Worm (Caenorhabditis elegans): Measurements from ENCODE around the gene Y53F4B.39.
A peak's percentile ranks its signal among the peaks of the same experiment; 100 is the strongest.

Y53F4B.39 gene

DNA sequence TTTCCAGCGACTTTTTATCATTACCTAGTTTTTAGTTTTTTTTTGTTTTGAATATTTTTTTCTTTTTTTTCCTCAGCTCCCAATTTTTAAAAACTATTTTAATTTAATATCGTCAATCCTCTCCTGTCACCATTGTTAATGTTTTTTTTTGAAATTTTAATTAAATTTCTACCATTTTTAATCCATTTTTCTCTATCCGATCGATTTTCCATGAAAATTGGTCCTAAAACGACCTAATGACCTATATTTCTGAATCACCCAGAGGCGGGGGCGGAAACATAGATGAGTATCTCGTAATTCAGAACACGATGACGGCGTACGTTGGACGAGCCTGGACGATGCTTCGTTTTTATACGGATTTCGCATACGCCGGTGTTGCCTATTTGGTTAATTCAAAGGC lies at the start of gene Y53F4B.39:
TSS of gene Y53F4B.39 (plus strand) at position 301 of the 400 bp plus-strand sequence.
- no peak for TF ChIP-seq dao-5 (tag; optimal IDR thresholded peaks at IDR 0.05)
- no peak for TF ChIP-seq him-1 (tag; optimal IDR thresholded peaks at IDR 0.05)
- TF ChIP-seq W03F9.2 (tag; optimal IDR thresholded peaks at IDR 0.05) = no peak

ce11 chrII:15071571-15071970 lies 38.4 kb upstream of the Y53F4B.39 start, which contains the start of gene Y53F4B.18:
Y53F4B.18 (minus strand) TSS chrII:15071671.
- TF ChIP-seq dao-5 (tag; optimal IDR thresholded peaks at IDR 0.05) (no peak), him-1 (tag; optimal IDR thresholded peaks at IDR 0.05) (no peak), W03F9.2 (tag; optimal IDR thresholded peaks at IDR 0.05) (no peak)

DNA sequence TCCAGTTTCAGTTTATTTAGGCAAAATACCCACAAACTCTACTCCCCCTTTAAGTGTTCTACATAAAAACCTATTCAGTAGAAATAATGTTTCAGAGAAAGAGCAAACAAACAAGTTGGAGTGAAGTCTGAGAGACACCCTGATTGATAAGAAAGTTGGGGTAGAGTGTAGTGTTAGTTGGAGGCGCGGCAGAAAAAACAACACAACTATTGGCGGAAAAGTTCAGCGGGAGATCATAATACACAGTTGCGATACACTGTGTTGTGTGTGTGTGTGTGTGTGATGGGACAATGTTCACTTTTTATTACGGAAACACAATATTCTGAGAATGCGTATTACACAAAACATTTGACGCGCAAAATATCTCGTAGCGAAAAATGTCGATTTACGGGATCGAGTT lies 35.2 kb upstream of the Y53F4B.39 start:
- TF ChIP-seq him-1 (tag; optimal IDR thresholded peaks at IDR 0.05) = no peak
- no peak for TF ChIP-seq W03F9.2 (tag; optimal IDR thresholded peaks at IDR 0.05)
- no peak for TF ChIP-seq dao-5 (tag; optimal IDR thresholded peaks at IDR 0.05)

ce11 chrII:15076778-15077435 lies 33.0 kb upstream of the Y53F4B.39 start, which contains the start of gene Y53F4B.19:
Y53F4B.19 (plus strand) TSS chrII:15076934.
- TF ChIP-seq him-1 (tag; optimal IDR thresholded peaks at IDR 0.05) (no peak), dao-5 (tag; optimal IDR thresholded peaks at IDR 0.05) (no peak), W03F9.2 (tag; optimal IDR thresholded peaks at IDR 0.05) (peak; percentile 29)

DNA sequence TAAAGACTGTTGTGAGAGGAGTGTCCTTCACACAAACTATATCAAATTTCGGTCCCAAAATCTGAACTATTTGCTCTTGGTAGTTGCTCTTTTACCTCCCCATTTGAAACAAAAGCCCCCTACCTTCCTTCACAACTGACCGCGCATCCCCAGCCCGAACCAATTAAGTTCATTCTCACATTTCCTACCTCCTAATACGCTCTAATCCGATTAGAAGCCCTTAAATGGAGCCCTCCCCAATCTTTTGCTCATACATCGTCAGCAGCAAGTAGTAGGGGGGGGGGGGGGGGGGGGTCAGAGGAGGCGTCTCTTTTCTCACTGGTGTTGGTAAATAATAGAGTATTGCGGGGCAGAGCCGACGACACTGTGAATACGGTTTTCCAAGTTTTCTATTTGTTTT lies 29.4 kb upstream of the Y53F4B.39 start:
- TF ChIP-seq dao-5 (tag; optimal IDR thresholded peaks at IDR 0.05) = no peak
- TF ChIP-seq W03F9.2 (tag; optimal IDR thresholded peaks at IDR 0.05) = no peak
- no peak for TF ChIP-seq him-1 (tag; optimal IDR thresholded peaks at IDR 0.05)

- TF ChIP-seq dao-5 (tag; optimal IDR thresholded peaks at IDR 0.05) (no peak), W03F9.2 (tag; optimal IDR thresholded peaks at IDR 0.05) (no peak), him-1 (tag; optimal IDR thresholded peaks at IDR 0.05) (no peak)
Measured at ce11 chrII:15084170-15084569, 25.8 kb upstream of the Y53F4B.39 start, which contains the start of gene Y53F4B.20. Y53F4B.20 (plus strand) TSS chrII:15084470.

ce11 chrII:15089086-15089895 lies 20.7 kb upstream of the Y53F4B.39 start:
- TF ChIP-seq W03F9.2 (tag; optimal IDR thresholded peaks at IDR 0.05) (no peak), him-1 (tag; optimal IDR thresholded peaks at IDR 0.05) (no peak), dao-5 (tag; optimal IDR thresholded peaks at IDR 0.05) (no peak)

DNA sequence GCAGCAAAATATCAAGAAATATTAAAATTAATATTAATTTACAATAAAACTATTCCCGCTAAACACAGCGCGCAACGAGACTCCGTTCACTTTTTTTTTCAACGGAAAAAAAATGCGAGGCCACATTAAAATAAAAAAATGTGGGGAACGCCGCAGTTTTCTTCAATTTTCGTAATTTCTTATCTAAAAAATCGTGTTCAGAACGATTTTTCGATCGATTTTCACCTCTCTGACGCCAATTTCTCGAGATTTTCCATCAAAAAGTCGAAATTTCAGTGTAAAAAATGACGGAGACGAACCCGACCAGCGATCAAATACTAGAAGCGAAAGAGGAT lies 20.1 kb upstream of the Y53F4B.39 start, which contains the start of gene Y53F4B.21:
TSS of gene Y53F4B.21 (plus strand) at position 285 of the 335 bp plus-strand sequence.
- no peak for TF ChIP-seq W03F9.2 (tag; optimal IDR thresholded peaks at IDR 0.05)
- no peak for TF ChIP-seq dao-5 (tag; optimal IDR thresholded peaks at IDR 0.05)
- no peak for TF ChIP-seq him-1 (tag; optimal IDR thresholded peaks at IDR 0.05)

DNA sequence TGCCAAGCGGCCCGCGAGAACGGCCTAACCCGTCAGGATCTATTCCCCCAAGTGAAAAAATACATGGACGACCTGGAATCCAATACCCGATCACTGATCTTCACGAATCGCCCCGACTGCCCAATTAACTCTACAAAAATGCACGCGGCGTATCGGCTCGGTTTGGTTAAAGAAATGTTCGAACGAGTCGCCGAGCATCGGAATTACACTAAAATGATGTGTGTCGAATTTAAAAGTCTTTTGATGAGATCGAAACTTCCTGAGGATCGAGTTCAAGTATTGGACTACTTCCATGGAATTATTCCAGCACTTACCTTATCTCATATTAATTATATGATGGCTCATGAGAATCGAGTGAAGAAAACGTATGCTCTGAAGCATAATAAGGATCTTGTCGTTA lies 2.8 kb upstream of the Y53F4B.39 start:
- TF ChIP-seq him-1 (tag; optimal IDR thresholded peaks at IDR 0.05) (no peak), W03F9.2 (tag; optimal IDR thresholded peaks at IDR 0.05) (no peak), dao-5 (tag; optimal IDR thresholded peaks at IDR 0.05) (no peak)

DNA sequence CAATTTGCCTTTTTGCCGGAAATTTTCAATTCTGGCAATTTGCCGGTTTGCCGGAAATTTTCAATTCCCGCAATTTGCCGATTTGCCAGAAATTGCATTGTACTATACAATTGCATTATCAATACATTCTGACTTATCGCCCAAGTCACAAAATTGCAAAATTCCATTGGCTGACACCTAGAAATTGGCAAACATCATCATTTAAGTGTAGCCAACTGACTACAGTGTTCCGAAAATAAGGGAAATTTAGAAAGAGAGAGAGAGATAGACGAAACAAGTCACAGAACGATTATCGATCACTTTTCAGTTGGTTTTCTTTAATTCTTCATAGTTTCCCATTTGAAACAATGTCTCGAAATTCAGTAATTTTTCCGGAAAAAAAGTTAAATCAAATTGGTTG lies 1.4 kb downstream of the Y53F4B.39 start:
- TF ChIP-seq W03F9.2 (tag; optimal IDR thresholded peaks at IDR 0.05) (no peak), him-1 (tag; optimal IDR thresholded peaks at IDR 0.05) (no peak), dao-5 (tag; optimal IDR thresholded peaks at IDR 0.05) (no peak)

- TF ChIP-seq W03F9.2 (tag; optimal IDR thresholded peaks at IDR 0.05) (peak; percentile 24), him-1 (tag; optimal IDR thresholded peaks at IDR 0.05) (no peak), dao-5 (tag; optimal IDR thresholded peaks at IDR 0.05) (no peak)
Measured at ce11 chrII:15119537-15120360, 9.8 kb downstream of the Y53F4B.39 start, which contains the start of gene arp-1. arp-1 (plus strand) TSS chrII:15120301.

DNA sequence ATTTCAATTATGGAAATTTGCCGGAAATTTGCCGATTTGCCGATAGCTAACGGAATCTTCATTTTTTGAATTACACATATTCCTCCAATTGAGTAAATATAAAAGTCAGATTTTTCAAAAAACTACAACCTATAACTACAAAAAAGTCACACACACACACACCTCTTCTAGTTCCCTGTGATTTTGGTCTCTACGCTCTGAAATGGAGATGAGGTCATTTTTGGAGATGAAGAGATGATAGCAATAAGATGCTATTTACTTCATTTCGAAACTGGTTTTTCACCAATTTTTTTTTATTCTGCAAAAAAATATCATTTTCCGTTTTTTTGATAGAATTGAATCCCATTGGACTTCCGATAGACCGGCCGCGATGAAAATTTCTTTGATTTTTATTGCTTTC lies 14.2 kb downstream of the Y53F4B.39 start, which contains the start of gene Y53F4B.23:
TSS of gene Y53F4B.23 (plus strand) at position 312 of the 400 bp plus-strand sequence.
- TF ChIP-seq him-1 (tag; optimal IDR thresholded peaks at IDR 0.05) (no peak), W03F9.2 (tag; optimal IDR thresholded peaks at IDR 0.05) (no peak), dao-5 (tag; optimal IDR thresholded peaks at IDR 0.05) (no peak)

DNA sequence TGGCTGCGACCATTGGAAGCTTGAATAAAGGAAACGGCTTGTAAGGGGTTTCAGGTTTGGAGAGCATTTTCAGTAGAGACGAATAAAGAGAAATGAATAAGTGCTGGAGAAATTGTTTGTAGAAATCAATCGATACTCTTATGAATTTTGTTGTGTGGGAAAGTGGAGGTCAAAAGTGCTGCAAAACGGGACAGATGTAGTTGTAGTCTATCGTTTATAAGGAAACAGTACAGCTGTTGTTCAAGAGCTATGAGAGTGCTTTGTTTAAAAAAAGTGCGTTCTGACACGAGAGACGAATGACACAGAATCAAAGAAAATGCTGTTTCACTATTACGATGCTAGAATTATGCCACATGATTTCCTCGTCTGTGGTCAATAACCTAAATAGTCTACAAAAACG lies 20.6 kb downstream of the Y53F4B.39 start, which contains the start of gene Y53F4B.62:
TSS of gene Y53F4B.62 (minus strand) at position 101 of the 400 bp plus-strand sequence.
- TF ChIP-seq W03F9.2 (tag; optimal IDR thresholded peaks at IDR 0.05) = no peak
- no peak for TF ChIP-seq him-1 (tag; optimal IDR thresholded peaks at IDR 0.05)
- no peak for TF ChIP-seq dao-5 (tag; optimal IDR thresholded peaks at IDR 0.05)
